Fruit fly (Drosophila melanogaster) whole organism, embryonic: ENCODE data around the gene Tet.

ENCODE experiments used
- Atf6 ChIP-seq: fragments of 200-800 bp; sonication (Bioruptor generic); IDR thresholded peaks from 2 replicates; pipeline ENCODE4 v1.3.6; 2022; ENCODE audit warnings: missing biosample characterization, missing genetic modification characterization
- CG10267 ChIP-seq: fragments of 200-800 bp; sonication (Bioruptor generic); optimal IDR thresholded peaks from 2 replicates; lab custom pipeline; 2018; ENCODE audit warnings: missing biosample characterization, mild to moderate bottlenecking, missing genetic modification characterization, moderate library complexity
- CG10366 ChIP-seq: fragments of 200-800 bp; sonication (Bioruptor generic); IDR thresholded peaks from 2 replicates; pipeline ENCODE4 v1.3.6; 2022; ENCODE audit warnings: missing biosample characterization, missing genetic modification characterization
- CG11560 ChIP-seq: fragments of 200-800 bp; sonication (Bioruptor generic); IDR thresholded peaks from 3 replicates; pipeline ENCODE4 v1.3.6; 2022; ENCODE audit warnings: missing biosample characterization, missing genetic modification characterization
- CG11695 ChIP-seq: fragments of 200-800 bp; sonication (Bioruptor generic); IDR thresholded peaks from 3 replicates; pipeline ENCODE4 v1.3.6; 2022; ENCODE audit warnings: missing biosample characterization, missing genetic modification characterization
- CG11723 ChIP-seq: fragments of 200-800 bp; sonication (Bioruptor generic); optimal IDR thresholded peaks from 2 replicates; lab custom pipeline; 2017; ENCODE audit warnings: missing biosample characterization, mild to moderate bottlenecking, missing genetic modification characterization
- CG12391 ChIP-seq: fragments of 200-800 bp; sonication (Bioruptor generic); optimal IDR thresholded peaks from 3 replicates; lab custom pipeline; 2018; ENCODE audit warnings: missing biosample characterization, mild to moderate bottlenecking, missing genetic modification characterization, moderate library complexity
- CG13123 ChIP-seq: fragments of 200-800 bp; sonication (Bioruptor generic); optimal IDR thresholded peaks from 2 replicates; lab custom pipeline; 2016; ENCODE audit warnings: missing biosample characterization, missing genetic modification characterization
- CG14050 ChIP-seq: fragments of 200-800 bp; sonication (Bioruptor generic); IDR thresholded peaks from 3 replicates; pipeline ENCODE4 v1.3.6; 2022; ENCODE audit warnings: missing biosample characterization, missing genetic modification characterization
- CG14710 ChIP-seq: fragments of 200-800 bp; sonication (Bioruptor generic); optimal IDR thresholded peaks from 3 replicates; lab custom pipeline; 2019; ENCODE audit warnings: missing biosample characterization, mild to moderate bottlenecking, missing genetic modification characterization, moderate library complexity
- CG14965 ChIP-seq: fragments of 200-800 bp; sonication (Bioruptor generic); optimal IDR thresholded peaks from 2 replicates; lab custom pipeline; 2016; ENCODE audit warnings: missing biosample characterization, missing genetic modification characterization, borderline replicate concordance
- CG1647 ChIP-seq: fragments of 200-800 bp; sonication (Bioruptor generic); optimal IDR thresholded peaks from 3 replicates; lab custom pipeline; 2016; ENCODE audit warnings: missing biosample characterization, missing genetic modification characterization
- CG16863 ChIP-seq: fragments of 200-800 bp; sonication (Bioruptor generic); optimal IDR thresholded peaks from 3 replicates; lab custom pipeline; 2016; ENCODE audit warnings: missing biosample characterization, missing genetic modification characterization
- CG17361 ChIP-seq: fragments of 200-800 bp; sonication (Bioruptor generic); IDR thresholded peaks from 3 replicates; pipeline ENCODE4 v1.3.6; 2022; ENCODE audit warnings: missing biosample characterization, missing genetic modification characterization
- CG17829 ChIP-seq: fragments of 200-800 bp; optimal IDR thresholded peaks from 2 replicates; lab custom pipeline; 2019; ENCODE audit warnings: missing biosample characterization, mild to moderate bottlenecking, missing genetic modification characterization, moderate library complexity
- CG2712 ChIP-seq: fragments of 200-800 bp; optimal IDR thresholded peaks from 3 replicates; lab custom pipeline; 2019; ENCODE audit warnings: missing biosample characterization, mild to moderate bottlenecking, missing genetic modification characterization, moderate library complexity
- CG2889 ChIP-seq: fragments of 200-800 bp; sonication (Bioruptor generic); IDR thresholded peaks from 3 replicates; pipeline ENCODE4 v1.3.6; 2022; ENCODE audit warnings: missing biosample characterization, missing genetic modification characterization
- CG30403 ChIP-seq: fragments of 200-800 bp; sonication (Bioruptor generic); optimal IDR thresholded peaks from 3 replicates; lab custom pipeline; 2016; ENCODE audit warnings: missing biosample characterization, missing genetic modification characterization
- CG31224 ChIP-seq: fragments of 200-800 bp; sonication (Bioruptor generic); IDR thresholded peaks from 2 replicates; pipeline ENCODE4 v1.3.6; 2022; ENCODE audit warnings: missing biosample characterization, missing genetic modification characterization
- CG32532 ChIP-seq: fragments of 200-800 bp; sonication (Bioruptor generic); IDR thresholded peaks from 2 replicates; pipeline ENCODE4 v1.3.6; 2022; ENCODE audit warnings: missing biosample characterization, missing genetic modification characterization
- CG3407 ChIP-seq: fragments of 200-800 bp; sonication (Bioruptor generic); optimal IDR thresholded peaks from 2 replicates; lab custom pipeline; 2018; ENCODE audit warnings: missing biosample characterization, mild to moderate bottlenecking, missing genetic modification characterization
- CG34376 ChIP-seq: fragments of 200-800 bp; sonication (Bioruptor generic); optimal IDR thresholded peaks from 2 replicates; lab custom pipeline; 2018; ENCODE audit warnings: missing biosample characterization, mild to moderate bottlenecking, missing genetic modification characterization
- CG6272 ChIP-seq: fragments of 200-800 bp; sonication (Bioruptor generic); IDR thresholded peaks from 2 replicates; pipeline ENCODE4 v1.3.6; 2022; ENCODE audit warnings: missing biosample characterization, missing genetic modification characterization
- CG6683 ChIP-seq: fragments of 200-800 bp; sonication (Bioruptor generic); optimal IDR thresholded peaks from 2 replicates; lab custom pipeline; 2017; ENCODE audit warnings: missing biosample characterization, mild to moderate bottlenecking, missing genetic modification characterization, missing genetic modification reagents
- CG6765 ChIP-seq: fragments of 200-800 bp; sonication (Bioruptor generic); optimal IDR thresholded peaks from 3 replicates; lab custom pipeline; 2017; ENCODE audit warnings: missing biosample characterization, mild to moderate bottlenecking, missing genetic modification characterization
- CG7839 ChIP-seq: fragments of 200-800 bp; sonication (Bioruptor generic); optimal IDR thresholded peaks from 3 replicates; lab custom pipeline; 2018; ENCODE audit warnings: missing biosample characterization, mild to moderate bottlenecking, missing genetic modification characterization, moderate library complexity
- CG8478 ChIP-seq: fragments of >200 bp; optimal IDR thresholded peaks from 2 replicates; lab custom pipeline; 2018
- CG9609 ChIP-seq: fragments of 200-800 bp; sonication (Bioruptor generic); optimal IDR thresholded peaks from 3 replicates; lab custom pipeline; 2016; ENCODE audit warnings: missing biosample characterization, missing genetic modification characterization
- CoRest ChIP-seq: fragments of 200-800 bp; sonication (Bioruptor generic); optimal IDR thresholded peaks from 3 replicates; lab custom pipeline; 2018; ENCODE audit warnings: missing biosample characterization, mild to moderate bottlenecking, missing genetic modification characterization, moderate library complexity
- D19A ChIP-seq: fragments of 200-800 bp; optimal IDR thresholded peaks from 3 replicates; lab custom pipeline; 2019; ENCODE audit warnings: missing biosample characterization, mild to moderate bottlenecking, missing genetic modification characterization, moderate library complexity
- D19B ChIP-seq: fragments of 200-800 bp; sonication (Bioruptor generic); optimal IDR thresholded peaks from 2 replicates; lab custom pipeline; 2017; ENCODE audit warnings: missing biosample characterization, mild to moderate bottlenecking, missing genetic modification characterization
- Fer2 ChIP-seq: fragments of 200-800 bp; sonication (Bioruptor generic); optimal IDR thresholded peaks from 2 replicates; lab custom pipeline; 2018; ENCODE audit warnings: missing biosample characterization, mild to moderate bottlenecking, missing genetic modification characterization, moderate library complexity
- GATAe ChIP-seq: fragments of 200-800 bp; sonication (Bioruptor generic); conservative IDR thresholded peaks from 2 replicates; pipeline ENCODE4 v1.3.6; 2022; ENCODE audit warnings: missing biosample characterization, missing genetic modification characterization
- HHEX ChIP-seq: fragments of 200-800 bp; sonication (Bioruptor generic); optimal IDR thresholded peaks from 3 replicates; lab custom pipeline; 2017; ENCODE audit warnings: missing biosample characterization, mild to moderate bottlenecking, missing genetic modification characterization, missing genetic modification reagents
- Kr ChIP-seq: fragments of 200-800 bp; sonication (Bioruptor generic); optimal IDR thresholded peaks from 2 replicates; lab custom pipeline; 2017; ENCODE audit warnings: missing biosample characterization, mild to moderate bottlenecking, missing genetic modification characterization
- MBD-R2 ChIP-seq: fragments of 200-800 bp; sonication (Bioruptor generic); IDR thresholded peaks from 2 replicates; pipeline ENCODE4 v1.3.6; 2022; ENCODE audit warnings: missing biosample characterization, missing genetic modification characterization
- NFAT ChIP-seq: fragments of 200-800 bp; sonication (Bioruptor generic); IDR thresholded peaks from 2 replicates; pipeline ENCODE4 v1.3.6; 2022; ENCODE audit warnings: missing biosample characterization, missing genetic modification characterization
- Nf-YB ChIP-seq: fragments of 200-800 bp; sonication (Bioruptor generic); optimal IDR thresholded peaks from 3 replicates; lab custom pipeline; 2019; ENCODE audit warnings: missing biosample characterization, mild to moderate bottlenecking, missing genetic modification characterization, moderate library complexity
- Oli ChIP-seq: fragments of 200-800 bp; sonication (Bioruptor generic); optimal IDR thresholded peaks from 2 replicates; lab custom pipeline; 2018; ENCODE audit warnings: missing biosample characterization, mild to moderate bottlenecking, missing genetic modification characterization, moderate library complexity
- bigmax ChIP-seq: fragments of 200-800 bp; sonication (Bioruptor generic); optimal IDR thresholded peaks from 2 replicates; lab custom pipeline; 2018; ENCODE audit warnings: missing biosample characterization, mild to moderate bottlenecking, missing genetic modification characterization
- cad ChIP-seq: fragments of >200 bp; optimal IDR thresholded peaks from 2 replicates; lab custom pipeline; 2017; ENCODE audit warnings: missing biosample characterization, missing genetic modification characterization
- cg ChIP-seq: fragments of 200-800 bp; sonication (Bioruptor generic); optimal IDR thresholded peaks from 3 replicates; lab custom pipeline; 2019; ENCODE audit warnings: missing biosample characterization, mild to moderate bottlenecking, missing genetic modification characterization, moderate library complexity
- ci ChIP-seq: fragments of 200-800 bp; sonication (Bioruptor generic); IDR thresholded peaks from 3 replicates; pipeline ENCODE4 v1.3.6; 2022; ENCODE audit warnings: missing biosample characterization, missing genetic modification characterization
- fd64A ChIP-seq: fragments of 200-800 bp; sonication (Bioruptor generic); optimal IDR thresholded peaks from 3 replicates; lab custom pipeline; 2018; ENCODE audit warnings: missing biosample characterization, mild to moderate bottlenecking, missing genetic modification characterization
- jing ChIP-seq: fragments of 200-800 bp; sonication (Bioruptor generic); optimal IDR thresholded peaks from 2 replicates; lab custom pipeline; 2018; ENCODE audit warnings: missing biosample characterization, mild to moderate bottlenecking, missing genetic modification characterization
- lola ChIP-seq, 3 experiments: fragments of >200 bp in 2 of 3; fragments of 200-800 bp in 1 of 3; sonication (Bioruptor generic) in 1 of 3; optimal IDR thresholded peaks; 2 replicates each; lab custom pipeline; 2017 to 2019; ENCODE audit warnings: missing biosample characterization in 3 of 3, missing genetic modification characterization in 3 of 3, mild to moderate bottlenecking in 1 of 3, moderate library complexity in 1 of 3
- mam ChIP-seq: fragments of 200-800 bp; sonication (Bioruptor generic); optimal IDR thresholded peaks from 3 replicates; lab custom pipeline; 2016; ENCODE audit warnings: missing biosample characterization, missing genetic modification characterization
- org-1 ChIP-seq: fragments of 200-800 bp; sonication (Bioruptor generic); optimal IDR thresholded peaks from 2 replicates; lab custom pipeline; 2017; ENCODE audit warnings: missing biosample characterization, missing genetic modification characterization
- sens ChIP-seq: fragments of 200-800 bp; sonication (Bioruptor generic); peaks from one replicate; lab custom pipeline; 2016; ENCODE audit warnings: missing biosample characterization, missing genetic modification characterization
- sob ChIP-seq: fragments of 200-800 bp; sonication (Bioruptor generic); IDR thresholded peaks from 2 replicates; pipeline ENCODE4 v1.3.6; 2022; ENCODE audit warnings: missing biosample characterization, missing genetic modification characterization
- stc ChIP-seq: fragments of 200-800 bp; sonication (Bioruptor generic); IDR thresholded peaks from 2 replicates; pipeline ENCODE4 v1.3.6; 2022; ENCODE audit warnings: missing biosample characterization, missing genetic modification characterization
- tio ChIP-seq: fragments of 200-800 bp; sonication (Bioruptor generic); optimal IDR thresholded peaks from 2 replicates; lab custom pipeline; 2017; ENCODE audit warnings: missing biosample characterization, missing genetic modification characterization, inconsistent platforms

Gene Tet

dm6 chr3L:2799110-2799618 lies 79.8 kb downstream of the Tet start (continued):
- TF ChIP-seq CG34376 (peak; percentile 79), mam (GFP tag; lab: Kevin White, UChicago) (no peak), CG10366 (GFP tag; lab: Robert Waterston, UW) (no peak), GATAe (GFP tag; lab: Robert Waterston, UW) (peak; percentile 61), CG17361 (GFP tag; lab: Robert Waterston, UW) (peak; percentile 59; the same call in 2 of the 3 replicates), CG3407 (peak; percentile 17), Kr (GFP tag; lab: Kevin White, UChicago) (peak; percentile 72), HHEX (GFP tag; lab: Kevin White, UChicago) (peak; percentile 46), ci (GFP tag; lab: Robert Waterston, UW) (peak; percentile 77), CG14965 (GFP tag; lab: Kevin White, UChicago) (no peak), NFAT (GFP tag; lab: Robert Waterston, UW) (no peak), CG17829 (tag; lab: Kevin White, UChicago) (peak; percentile 28), CG8478 (no peak), lola (GFP tag; optimal IDR thresholded peaks at IDR 0.05; lab: Kevin White, UChicago) (no peak), CG6765 (peak; percentile 28), MBD-R2 (GFP tag; lab: Robert Waterston, UW) (no peak), Nf-YB (peak; percentile 13), tio (GFP tag; lab: Kevin White, UChicago) (no peak), CoRest (peak; percentile 61), CG14050 (GFP tag; lab: Robert Waterston, UW) (no peak), fd64A (GFP tag; lab: Kevin White, UChicago) (peak; percentile 56), Atf6 (no peak), CG10267 (peak; percentile 2), jing (GFP tag; lab: Kevin White, UChicago) (no peak), stc (GFP tag; lab: Robert Waterston, UW) (no peak), CG14710 (peak; percentile 11), D19B (GFP tag; lab: Kevin White, UChicago) (peak; percentile 67), CG16863 (GFP tag; lab: Kevin White, UChicago) (no peak), CG11723 (GFP tag; lab: Kevin White, UChicago) (peak; percentile 14), CG9609 (no peak), sens (GFP tag; lab: Kevin White, UChicago) (peak; percentile 72), Fer2 (tag; lab: Kevin White, UChicago) (peak; percentile 51), CG31224 (no peak), CG32532 (GFP tag; lab: Robert Waterston, UW) (peak; percentile 54; the same call in 1 of the 2 replicates), cad (GFP tag; lab: Kevin White, UChicago) (no peak), Oli (peak; percentile 36), CG2889 (GFP tag; lab: Robert Waterston, UW) (no peak), CG30403 (peak; percentile 51), CG6272 (GFP tag; lab: Robert Waterston, UW) (no peak), cg (GFP tag; lab: Kevin White, UChicago) (no peak), CG6683 (GFP tag; lab: Kevin White, UChicago) (peak; percentile 40), CG13123 (GFP tag; lab: Kevin White, UChicago) (no peak), CG1647 (GFP tag; lab: Kevin White, UChicago) (peak; percentile 2), CG7839 (tag; lab: Kevin White, UChicago) (peak; percentile 78), CG12391 (peak; percentile 22), sob (peak; percentile 11), CG2712 (tag; lab: Kevin White, UChicago) (peak; percentile 38), CG11560 (no peak), org-1 (GFP tag; lab: Kevin White, UChicago) (no peak), bigmax (GFP tag; lab: Kevin White, UChicago) (no peak), CG11695 (GFP tag; lab: Robert Waterston, UW) (peak; percentile 33; the same call in 1 of the 3 replicates), D19A (tag; lab: Kevin White, UChicago) (peak; percentile 97)
